Worm (Caenorhabditis elegans) whole organism, mixed stage, embryonic: Measurements from ENCODE around the gene ddb-1.
A peak's percentile ranks its signal among the peaks of the same experiment; 100 is the strongest.
"Not testable (repeated sequence)": the region's sequence is repeated elsewhere in the genome, so short reads cannot be mapped to it uniquely, and the experiment has no call there.

Source experiments
- bed-3 ChIP-seq: fragments of 200-800 bp; sonication (Bioruptor generic); optimal IDR thresholded peaks from 3 replicates; lab custom pipeline; 2018; ENCODE audit warnings: mild to moderate bottlenecking, missing genetic modification characterization, moderate library complexity, missing compliant biosample characterization
- blmp-1 ChIP-seq: fragments of 150-350 bp; optimal IDR thresholded peaks from 2 replicates; lab custom pipeline; 2014; ENCODE audit warnings: missing biosample characterization, missing genetic modification characterization
- ceh-39 ChIP-seq: fragments of 150-350 bp; optimal IDR thresholded peaks from 2 replicates; lab custom pipeline; 2014; ENCODE audit warnings: missing biosample characterization, missing genetic modification characterization
- ces-1 ChIP-seq: fragments of 150-350 bp; optimal IDR thresholded peaks from 2 replicates; lab custom pipeline; 2014; ENCODE audit warnings: missing biosample characterization, missing genetic modification reagents, missing genetic modification characterization
- cnd-1 ChIP-seq: fragments of 200-800 bp; sonication (Bioruptor generic); optimal IDR thresholded peaks from 2 replicates; lab custom pipeline; 2018; ENCODE audit warnings: mild to moderate bottlenecking, missing genetic modification characterization, missing compliant biosample characterization
- drap-1 ChIP-seq: fragments of 200-800 bp; sonication (Bioruptor generic); optimal IDR thresholded peaks from 3 replicates; lab custom pipeline; 2018; ENCODE audit warnings: mild to moderate bottlenecking, missing genetic modification characterization, missing compliant biosample characterization
- elt-1 ChIP-seq: sonication (generic microtip); optimal IDR thresholded peaks from 2 replicates; lab custom pipeline; 2017; ENCODE audit warnings: missing genetic modification characterization, mild to moderate bottlenecking, missing compliant biosample characterization, antibody characterized with exemption, moderate library complexity, borderline replicate concordance; ENCODE audit not compliant: insufficient read depth
- elt-3 ChIP-seq: fragments of 150-350 bp; optimal IDR thresholded peaks from 2 replicates; lab custom pipeline; 2014; ENCODE audit warnings: missing biosample characterization, missing genetic modification characterization
- flh-1 ChIP-seq: fragments of 200-800 bp; sonication (Bioruptor generic); optimal IDR thresholded peaks from 2 replicates; lab custom pipeline; 2018; ENCODE audit warnings: mild to moderate bottlenecking, missing genetic modification characterization, moderate library complexity, missing compliant biosample characterization
- ham-2 ChIP-seq: fragments of 200-800 bp; sonication (Bioruptor generic); optimal IDR thresholded peaks from 2 replicates; lab custom pipeline; 2018; ENCODE audit warnings: mild to moderate bottlenecking, missing genetic modification characterization, missing compliant biosample characterization
- hlh-1 ChIP-seq: fragments of 150-350 bp; optimal IDR thresholded peaks from 2 replicates; lab custom pipeline; 2014; ENCODE audit warnings: missing biosample characterization, missing genetic modification reagents, missing genetic modification characterization
- lin-13 ChIP-seq: fragments of 150-350 bp; optimal IDR thresholded peaks from 2 replicates; lab custom pipeline; 2014; ENCODE audit warnings: missing biosample characterization, missing genetic modification characterization
- lin-32 ChIP-seq: fragments of 200-800 bp; sonication (Bioruptor generic); optimal IDR thresholded peaks from 2 replicates; lab custom pipeline; 2018; ENCODE audit warnings: mild to moderate bottlenecking, missing genetic modification characterization, missing compliant biosample characterization
- mab-5 ChIP-seq: fragments of 150-350 bp; optimal IDR thresholded peaks from 2 replicates; lab custom pipeline; 2014; ENCODE audit warnings: missing biosample characterization, missing genetic modification characterization
- mep-1 ChIP-seq: fragments of 150-350 bp; optimal IDR thresholded peaks from 2 replicates; lab custom pipeline; 2017; ENCODE audit warnings: missing biosample characterization, missing genetic modification reagents, missing genetic modification characterization, inconsistent platforms
- mls-2 ChIP-seq: sonication (generic microtip); optimal IDR thresholded peaks from 2 replicates; lab custom pipeline; 2016; ENCODE audit warnings: mild to moderate bottlenecking, missing genetic modification characterization, moderate library complexity, missing compliant biosample characterization
- nhr-12 ChIP-seq: fragments of 150-350 bp; optimal IDR thresholded peaks from 2 replicates; lab custom pipeline; 2014; ENCODE audit warnings: missing biosample characterization, missing genetic modification characterization
- nhr-2 ChIP-seq: fragments of 150-350 bp; optimal IDR thresholded peaks from 2 replicates; lab custom pipeline; 2014; ENCODE audit warnings: missing biosample characterization, missing genetic modification characterization
- nhr-237 ChIP-seq: fragments of 150-350 bp; optimal IDR thresholded peaks from 2 replicates; lab custom pipeline; 2014; ENCODE audit warnings: missing biosample characterization, missing genetic modification characterization
- nhr-28 ChIP-seq: fragments of 150-350 bp; optimal IDR thresholded peaks from 2 replicates; lab custom pipeline; 2014; ENCODE audit warnings: missing biosample characterization, missing genetic modification characterization
- pha-4 ChIP-seq: fragments of 150-350 bp; optimal IDR thresholded peaks from 2 replicates; lab custom pipeline; 2018; ENCODE audit warnings: missing biosample characterization, missing genetic modification reagents, missing genetic modification characterization
- sem-2 ChIP-seq: fragments of 200-800 bp; sonication (Bioruptor generic); optimal IDR thresholded peaks from 2 replicates; lab custom pipeline; 2018; ENCODE audit warnings: mild to moderate bottlenecking, missing genetic modification characterization, missing compliant biosample characterization
- snpc-4 ChIP-seq: fragments of 150-350 bp; optimal IDR thresholded peaks from 2 replicates; lab custom pipeline; 2014; ENCODE audit warnings: missing biosample characterization, missing genetic modification characterization
- tbx-8 ChIP-seq: fragments of 200-800 bp; sonication (Bioruptor generic); optimal IDR thresholded peaks from 2 replicates; lab custom pipeline; 2018; ENCODE audit warnings: mild to moderate bottlenecking, missing genetic modification characterization, moderate library complexity, missing compliant biosample characterization
- unc-120 ChIP-seq: sonication (generic microtip); optimal IDR thresholded peaks from 2 replicates; lab custom pipeline; 2017; ENCODE audit warnings: missing genetic modification characterization, missing compliant biosample characterization; ENCODE audit not compliant: poor library complexity, severe bottlenecking
- unc-39 ChIP-seq: fragments of 150-350 bp; optimal IDR thresholded peaks from 2 replicates; lab custom pipeline; 2014; ENCODE audit warnings: missing biosample characterization, missing genetic modification characterization
- unc-62 ChIP-seq: fragments of 150-350 bp; optimal IDR thresholded peaks from 2 replicates; lab custom pipeline; 2014; ENCODE audit warnings: missing biosample characterization, missing genetic modification reagents, missing genetic modification characterization
- zip-8 ChIP-seq: fragments of 150-350 bp; optimal IDR thresholded peaks from 2 replicates; lab custom pipeline; 2014; ENCODE audit warnings: missing biosample characterization, missing genetic modification characterization
- ztf-11 ChIP-seq: fragments of 150-350 bp; optimal IDR thresholded peaks from 2 replicates; lab custom pipeline; 2014; ENCODE audit warnings: missing biosample characterization, missing genetic modification characterization

ddb-1 gene

DNA sequence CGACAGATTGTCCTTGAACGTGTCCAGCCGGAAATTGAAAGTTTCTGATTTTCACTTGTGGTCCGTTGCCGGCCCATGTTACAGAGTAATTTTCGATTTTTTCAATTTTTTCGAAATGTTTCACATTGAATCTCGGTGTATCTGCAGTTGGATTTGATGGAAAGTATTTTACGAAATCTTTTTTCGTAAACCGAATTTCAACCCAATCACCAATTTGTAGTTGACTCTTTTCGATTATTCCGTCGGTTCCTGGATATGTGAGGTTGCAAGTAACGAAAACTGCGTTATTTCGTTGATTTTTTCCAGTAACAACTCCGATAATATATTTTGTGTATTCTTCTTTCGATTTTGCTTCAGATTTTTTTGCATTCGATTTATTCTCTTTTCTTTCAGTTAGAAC, 28.6 kb upstream of the ddb-1 start:
- TF ChIP-seq nhr-12 (tag; lab: Kevin White, UChicago) (no peak), ces-1 (GFP tag; lab: Kevin White, UChicago) (no peak), hlh-1 (tag; lab: Kevin White, UChicago) (no peak), lin-32 (GFP tag; lab: Kevin White, UChicago) (no peak), elt-3 (no peak)

DNA sequence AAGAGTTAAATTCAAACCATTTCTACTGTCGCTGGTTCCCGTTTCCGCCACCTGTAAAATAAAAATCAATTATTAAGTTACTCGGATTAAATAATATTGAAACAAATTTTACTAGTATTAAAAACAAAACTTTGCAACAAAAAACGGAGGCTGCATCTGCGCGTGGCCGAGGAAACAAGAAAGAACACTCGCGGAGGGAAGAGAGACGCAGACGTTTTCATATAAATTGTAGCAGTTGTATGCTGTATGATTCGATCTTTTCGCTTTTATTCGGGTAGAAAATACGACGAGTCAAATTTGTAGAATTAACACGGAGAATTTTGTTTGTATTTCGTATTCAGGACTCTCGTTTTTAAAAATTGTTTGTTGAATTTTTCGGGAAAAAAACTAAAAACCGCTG, 24.7 kb upstream of the ddb-1 start, which contains the start of gene B0001.3:
Gene B0001.3, minus strand, starts transcription at position 55 of the 400 bp plus-strand sequence.
- TF ChIP-seq ztf-11 (tag; lab: Kevin White, UChicago) (no peak), mep-1 (tag; lab: Kevin White, UChicago) (no peak), unc-120 (tag; lab: Kevin White, UChicago) (no peak), cnd-1 (no peak), drap-1 (no peak), nhr-28 (tag; lab: Kevin White, UChicago) (no peak), zip-8 (tag; lab: Kevin White, UChicago) (no peak), elt-1 (tag; lab: Kevin White, UChicago) (no peak), unc-39 (tag; lab: Kevin White, UChicago) (no peak), unc-62 (GFP tag; lab: Kevin White, UChicago) (no peak), mab-5 (no peak)

DNA sequence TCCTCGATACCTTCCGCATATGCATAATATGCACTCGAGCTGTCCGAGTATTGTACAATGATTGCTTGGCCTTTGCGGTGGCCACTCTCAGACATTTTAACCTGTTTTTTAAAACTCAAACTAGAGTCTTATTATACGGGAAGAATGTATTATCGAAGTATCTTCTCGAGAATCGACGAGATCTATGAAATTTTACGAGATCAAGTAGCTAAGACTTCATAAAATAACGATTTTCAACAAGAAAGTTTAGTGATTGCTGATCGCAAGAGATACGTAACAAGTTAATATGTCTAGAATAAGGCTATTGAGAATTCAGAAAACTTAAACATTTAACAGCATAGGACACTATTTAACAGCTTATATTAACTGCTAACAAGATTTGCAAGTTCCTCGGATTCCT, 22.3 kb upstream of the ddb-1 start, which contains the start of gene B0001.5:
Gene B0001.5, minus strand, starts transcription at position 101 of the 400 bp plus-strand sequence.
- TF ChIP-seq zip-8 (tag; lab: Kevin White, UChicago) (no peak), nhr-28 (tag; lab: Kevin White, UChicago) (no peak), tbx-8 (no peak), unc-39 (tag; lab: Kevin White, UChicago) (no peak), unc-62 (GFP tag; lab: Kevin White, UChicago) (no peak), hlh-1 (tag; lab: Kevin White, UChicago) (no peak), snpc-4 (tag; lab: Kevin White, UChicago) (no peak), blmp-1 (no peak), sem-2 (no peak), ztf-11 (tag; lab: Kevin White, UChicago) (no peak), pha-4 (tag; lab: Kevin White, UChicago) (no peak), mab-5 (no peak), mls-2 (tag; lab: Kevin White, UChicago) (no peak), nhr-237 (tag; lab: Kevin White, UChicago) (no peak), flh-1 (GFP tag; lab: Kevin White, UChicago) (no peak), ham-2 (no peak), lin-32 (GFP tag; lab: Kevin White, UChicago) (no peak), lin-13 (tag; lab: Kevin White, UChicago) (no peak)

DNA sequence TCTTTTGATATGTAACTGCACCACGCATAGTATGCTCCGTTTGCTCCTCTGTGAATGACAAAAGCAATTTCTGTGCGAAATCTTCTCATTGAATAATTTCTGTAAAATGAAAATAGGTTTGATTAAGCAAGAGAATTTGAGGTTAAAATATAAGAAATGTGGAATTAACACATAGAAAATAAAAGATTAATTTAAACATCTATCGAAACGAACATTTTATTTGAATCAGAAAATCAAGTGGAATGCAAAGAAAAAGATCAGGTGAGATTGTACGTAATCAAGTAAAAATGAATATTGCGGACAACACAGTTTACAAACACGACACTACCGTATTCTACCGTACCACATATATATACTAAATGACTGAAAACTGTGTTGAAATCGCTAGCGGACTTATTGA, 20.0 kb upstream of the ddb-1 start, which contains the start of gene B0001.8:
Gene B0001.8, minus strand, starts transcription at position 101 of the 400 bp plus-strand sequence.
- TF ChIP-seq zip-8 (tag; lab: Kevin White, UChicago) (no peak), unc-62 (GFP tag; lab: Kevin White, UChicago) (no peak), nhr-2 (tag; lab: Kevin White, UChicago) (no peak), mab-5 (no peak), bed-3 (GFP tag; lab: Kevin White, UChicago) (no peak), nhr-28 (tag; lab: Kevin White, UChicago) (no peak), nhr-12 (tag; lab: Kevin White, UChicago) (no peak), sem-2 (no peak), unc-120 (tag; lab: Kevin White, UChicago) (no peak), ceh-39 (tag; lab: Kevin White, UChicago) (no peak)
- TF ChIP-seq, all 35 proteins: peak for 0

DNA sequence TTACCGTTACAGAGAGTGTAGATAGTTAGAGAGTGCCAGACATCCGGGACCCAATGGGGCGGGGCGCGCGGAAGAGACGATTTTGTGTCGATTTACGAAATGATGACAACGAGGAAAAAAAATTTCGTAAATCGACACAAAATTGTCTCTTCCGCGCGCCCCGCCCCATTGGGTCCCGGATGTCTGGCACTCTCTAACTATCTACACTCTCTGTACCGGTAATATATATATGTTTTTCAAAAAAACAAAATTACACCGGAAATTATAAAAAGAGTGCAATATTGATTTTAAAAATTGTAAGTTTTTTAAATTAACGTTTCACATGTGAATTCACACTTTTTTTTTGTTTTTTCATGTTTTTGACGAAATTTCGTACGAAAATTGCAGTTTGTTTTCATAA, 17.1 kb upstream of the ddb-1 start, which contains the start of gene B0001.4:
Gene B0001.4, minus strand, starts transcription at position 101 of the 400 bp plus-strand sequence.
- TF ChIP-seq ham-2; unc-120 (tag; lab: Kevin White, UChicago); elt-1 (tag; lab: Kevin White, UChicago): not testable (repeated sequence)

DNA sequence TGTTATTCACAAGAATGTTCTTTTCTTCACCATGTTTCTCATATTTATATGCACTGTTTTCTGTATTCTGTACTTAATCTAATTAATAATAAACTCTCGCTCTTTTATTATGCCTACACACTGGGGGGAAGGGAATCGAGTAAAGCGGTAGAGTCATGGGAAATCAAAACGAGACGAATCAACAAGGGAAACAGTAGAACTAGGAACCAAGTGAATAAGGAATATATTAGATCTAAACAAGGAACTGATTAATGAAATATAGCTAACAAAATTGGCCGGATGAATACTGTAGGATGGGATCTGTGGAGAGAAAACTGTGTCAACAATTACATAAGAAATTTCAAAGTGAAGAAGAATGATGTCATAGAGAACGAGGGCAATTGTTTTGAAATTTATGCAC, 14.0 kb upstream of the ddb-1 start:
- TF ChIP-seq drap-1 (no peak), ces-1 (GFP tag; lab: Kevin White, UChicago) (peak; percentile 6)
